Fruit fly (Drosophila melanogaster) whole organism, embryonic: Measurements from ENCODE around the gene Oatp74D.
A peak's percentile ranks its signal among the peaks of the same experiment; 100 is the strongest.

Source experiments
- Adf1 ChIP-seq: fragments of 200-800 bp; sonication (Bioruptor generic); IDR thresholded peaks from 2 replicates; pipeline ENCODE4 v1.3.6; 2022; ENCODE audit warnings: missing biosample characterization, missing genetic modification characterization
- Aef1 ChIP-seq: fragments of 200-800 bp; sonication (Bioruptor generic); IDR thresholded peaks from 3 replicates; pipeline ENCODE4 v1.3.6; 2022; ENCODE audit warnings: missing biosample characterization, missing genetic modification characterization
- BEAF-32 ChIP-seq: fragments of 200-800 bp; sonication (Bioruptor generic); optimal IDR thresholded peaks from 3 replicates; lab custom pipeline; 2017; ENCODE audit warnings: missing biosample characterization, missing genetic modification characterization, mild to moderate bottlenecking, moderate library complexity, missing genetic modification reagents
- CG11560 ChIP-seq: fragments of 200-800 bp; sonication (Bioruptor generic); IDR thresholded peaks from 3 replicates; pipeline ENCODE4 v1.3.6; 2022; ENCODE audit warnings: missing biosample characterization, missing genetic modification characterization
- CG12299 ChIP-seq: fragments of 200-800 bp; sonication (Bioruptor generic); optimal IDR thresholded peaks from 2 replicates; lab custom pipeline; 2018; ENCODE audit warnings: missing biosample characterization, mild to moderate bottlenecking, missing genetic modification characterization
- CG12744 ChIP-seq: fragments of 200-800 bp; sonication (Bioruptor generic); optimal IDR thresholded peaks from 2 replicates; lab custom pipeline; 2016; ENCODE audit warnings: missing biosample characterization, missing genetic modification characterization
- CG15514 ChIP-seq: fragments of 200-800 bp; sonication (Bioruptor generic); optimal IDR thresholded peaks from 3 replicates; lab custom pipeline; 2017; ENCODE audit warnings: missing biosample characterization, missing genetic modification characterization, mild to moderate bottlenecking, moderate library complexity, missing genetic modification reagents
- CG2712 ChIP-seq: fragments of 200-800 bp; optimal IDR thresholded peaks from 3 replicates; lab custom pipeline; 2019; ENCODE audit warnings: missing biosample characterization, mild to moderate bottlenecking, missing genetic modification characterization, moderate library complexity
- CG30020 ChIP-seq: fragments of 200-800 bp; optimal IDR thresholded peaks from 2 replicates; lab custom pipeline; 2019; ENCODE audit warnings: missing biosample characterization, mild to moderate bottlenecking, missing genetic modification characterization, moderate library complexity
- CG4282 ChIP-seq: fragments of 200-800 bp; sonication (Bioruptor generic); optimal IDR thresholded peaks from 2 replicates; lab custom pipeline; 2016; ENCODE audit warnings: missing biosample characterization, missing genetic modification characterization
- CG6791 ChIP-seq: fragments of 200-800 bp; sonication (Bioruptor generic); IDR thresholded peaks from 3 replicates; pipeline ENCODE4 v1.3.6; 2022; ENCODE audit warnings: missing biosample characterization, missing genetic modification characterization; ENCODE audit not compliant: partially characterized antibody
- CG7928 ChIP-seq: fragments of 200-800 bp; sonication (Bioruptor generic); optimal IDR thresholded peaks from 2 replicates; lab custom pipeline; 2017; ENCODE audit warnings: missing biosample characterization, mild to moderate bottlenecking, missing genetic modification characterization
- CG8359 ChIP-seq: fragments of 200-800 bp; sonication (Bioruptor generic); optimal IDR thresholded peaks from 2 replicates; lab custom pipeline; 2017; ENCODE audit warnings: missing biosample characterization, mild to moderate bottlenecking, missing genetic modification characterization, borderline replicate concordance
- CG8944 ChIP-seq: fragments of 200-800 bp; sonication (Bioruptor generic); optimal IDR thresholded peaks from 3 replicates; lab custom pipeline; 2016; ENCODE audit warnings: missing biosample characterization, missing genetic modification characterization
- Camta ChIP-seq: fragments of 200-800 bp; sonication (Bioruptor generic); optimal IDR thresholded peaks from 2 replicates; lab custom pipeline; 2016; ENCODE audit warnings: missing biosample characterization, missing genetic modification characterization
- Dbx ChIP-seq: fragments of 200-800 bp; sonication (Bioruptor generic); IDR thresholded peaks from 3 replicates; pipeline ENCODE4 v1.3.6; 2022; ENCODE audit warnings: missing biosample characterization, missing genetic modification characterization
- Deaf1 ChIP-seq: fragments of 200-800 bp; optimal IDR thresholded peaks from 3 replicates; lab custom pipeline; 2019; ENCODE audit warnings: missing biosample characterization, mild to moderate bottlenecking, missing genetic modification characterization, moderate library complexity
- Ets97D ChIP-seq: fragments of 200-800 bp; sonication (Bioruptor generic); optimal IDR thresholded peaks from 3 replicates; lab custom pipeline; 2016; ENCODE audit warnings: missing biosample characterization, missing genetic modification characterization
- Hr78 ChIP-seq, 2 experiments: fragments of 200-800 bp in 1 of 2; fragments of >200 bp in 1 of 2; sonication (Bioruptor generic) in 1 of 2; optimal IDR thresholded peaks; 2 replicates each; lab custom pipeline; 2017 to 2019; ENCODE audit warnings: missing biosample characterization in 2 of 2, missing genetic modification characterization in 2 of 2, mild to moderate bottlenecking in 1 of 2, moderate library complexity in 1 of 2
- Hsf ChIP-seq: fragments of 200-800 bp; sonication (Bioruptor generic); optimal IDR thresholded peaks from 3 replicates; lab custom pipeline; 2016; ENCODE audit warnings: missing biosample characterization, missing genetic modification characterization
- Mrtf ChIP-seq: fragments of 200-800 bp; sonication (Bioruptor generic); IDR thresholded peaks from 3 replicates; pipeline ENCODE4 v1.3.6; 2022; ENCODE audit warnings: missing biosample characterization, missing genetic modification characterization
- Scr ChIP-seq: fragments of 200-800 bp; sonication (Bioruptor generic); IDR thresholded peaks from 2 replicates; pipeline ENCODE4 v1.3.6; 2022; ENCODE audit warnings: missing biosample characterization, missing genetic modification characterization; ENCODE audit not compliant: partially characterized antibody
- Spps ChIP-seq: fragments of 200-800 bp; sonication (Bioruptor generic); optimal IDR thresholded peaks from 2 replicates; lab custom pipeline; 2018; ENCODE audit warnings: missing biosample characterization, mild to moderate bottlenecking, missing genetic modification characterization
- Sry-δ ChIP-seq: fragments of 200-800 bp; sonication (Bioruptor generic); optimal IDR thresholded peaks from 2 replicates; lab custom pipeline; 2016; ENCODE audit warnings: missing biosample characterization, missing genetic modification characterization
- bigmax ChIP-seq: fragments of 200-800 bp; sonication (Bioruptor generic); optimal IDR thresholded peaks from 2 replicates; lab custom pipeline; 2018; ENCODE audit warnings: missing biosample characterization, mild to moderate bottlenecking, missing genetic modification characterization
- caup ChIP-seq: fragments of 200-800 bp; sonication (Bioruptor generic); optimal IDR thresholded peaks from 3 replicates; lab custom pipeline; 2017; ENCODE audit warnings: missing biosample characterization, mild to moderate bottlenecking, missing genetic modification characterization, moderate library complexity; ENCODE audit not compliant: severe bottlenecking
- cg ChIP-seq: fragments of 200-800 bp; sonication (Bioruptor generic); optimal IDR thresholded peaks from 3 replicates; lab custom pipeline; 2019; ENCODE audit warnings: missing biosample characterization, mild to moderate bottlenecking, missing genetic modification characterization, moderate library complexity
- emc ChIP-seq: fragments of 200-800 bp; sonication (Bioruptor generic); optimal IDR thresholded peaks from 2 replicates; lab custom pipeline; 2016; ENCODE audit warnings: missing biosample characterization, missing genetic modification characterization
- en ChIP-seq: fragments of 200-800 bp; sonication (Bioruptor generic); optimal IDR thresholded peaks from 2 replicates; lab custom pipeline; 2016; ENCODE audit warnings: missing biosample characterization, missing genetic modification characterization
- lbe ChIP-seq: fragments of 200-800 bp; sonication (Bioruptor generic); optimal IDR thresholded peaks from 2 replicates; lab custom pipeline; 2016; ENCODE audit warnings: missing biosample characterization, mild to moderate bottlenecking, missing genetic modification characterization
- lov ChIP-seq, 2 experiments: fragments of 200-800 bp in 1 of 2; fragments of >200 bp in 1 of 2; sonication (Bioruptor generic) in 1 of 2; IDR thresholded peaks in 1 of 2; optimal IDR thresholded peaks in 1 of 2; 2 replicates in 1 of 2; 3 replicates in 1 of 2; pipeline versions ENCODE4 v1.3.6 to Lab custom; 2017 to 2022; ENCODE audit warnings: missing biosample characterization in 1 of 2, missing genetic modification characterization in 1 of 2
- org-1 ChIP-seq: fragments of 200-800 bp; sonication (Bioruptor generic); optimal IDR thresholded peaks from 2 replicates; lab custom pipeline; 2017; ENCODE audit warnings: missing biosample characterization, missing genetic modification characterization
- otp ChIP-seq: fragments of 200-800 bp; sonication (Bioruptor generic); IDR thresholded peaks from 3 replicates; pipeline ENCODE4, ENCODE4 v1.3.6; 2022; ENCODE audit warnings: missing biosample characterization, missing genetic modification characterization
- pb ChIP-seq: fragments of 200-800 bp; sonication (Bioruptor generic); optimal IDR thresholded peaks from 3 replicates; lab custom pipeline; 2016; ENCODE audit warnings: missing biosample characterization, missing genetic modification characterization
- pho ChIP-seq: fragments of 200-800 bp; sonication (Bioruptor generic); optimal IDR thresholded peaks from 2 replicates; lab custom pipeline; 2016; ENCODE audit warnings: missing biosample characterization, missing genetic modification characterization
- rib ChIP-seq: fragments of 200-800 bp; sonication (Bioruptor generic); IDR thresholded peaks from 2 replicates; pipeline ENCODE4 v1.3.6; 2022; ENCODE audit warnings: missing biosample characterization, missing genetic modification characterization
- row ChIP-seq: fragments of 200-800 bp; sonication (Bioruptor generic); IDR thresholded peaks from 3 replicates; pipeline ENCODE4 v1.3.6; 2022; ENCODE audit warnings: missing biosample characterization, missing genetic modification characterization
- run ChIP-seq: fragments of 200-800 bp; sonication (Bioruptor generic); optimal IDR thresholded peaks from 3 replicates; lab custom pipeline; 2018; ENCODE audit warnings: missing biosample characterization, mild to moderate bottlenecking, missing genetic modification characterization
- sd ChIP-seq: fragments of 200-800 bp; sonication (Bioruptor generic); optimal IDR thresholded peaks from 3 replicates; lab custom pipeline; 2018; ENCODE audit warnings: missing biosample characterization, mild to moderate bottlenecking, missing genetic modification characterization, moderate library complexity
- sisA ChIP-seq: fragments of 200-800 bp; sonication (Bioruptor generic); IDR thresholded peaks from 2 replicates; pipeline ENCODE4 v1.3.6; 2022; ENCODE audit warnings: missing biosample characterization, missing genetic modification characterization
- slbo ChIP-seq: fragments of 200-800 bp; sonication (Bioruptor generic); IDR thresholded peaks from 2 replicates; pipeline ENCODE4 v1.3.6; 2022; ENCODE audit warnings: missing biosample characterization, missing genetic modification characterization
- sob ChIP-seq: fragments of 200-800 bp; sonication (Bioruptor generic); IDR thresholded peaks from 2 replicates; pipeline ENCODE4 v1.3.6; 2022; ENCODE audit warnings: missing biosample characterization, missing genetic modification characterization
- sqz ChIP-seq: fragments of 200-800 bp; sonication (Bioruptor generic); optimal IDR thresholded peaks from 3 replicates; lab custom pipeline; 2018; ENCODE audit warnings: missing biosample characterization, mild to moderate bottlenecking, missing genetic modification characterization
- sug ChIP-seq: fragments of 200-800 bp; optimal IDR thresholded peaks from 2 replicates; lab custom pipeline; 2019; ENCODE audit warnings: missing biosample characterization, mild to moderate bottlenecking, missing genetic modification characterization, moderate library complexity
- tup ChIP-seq: fragments of 200-800 bp; sonication (Bioruptor generic); optimal IDR thresholded peaks from 2 replicates; lab custom pipeline; 2016; ENCODE audit warnings: missing biosample characterization, mild to moderate bottlenecking, missing genetic modification characterization, moderate library complexity
- zf30C ChIP-seq: fragments of 200-800 bp; sonication (Bioruptor generic); optimal IDR thresholded peaks from 3 replicates; lab custom pipeline; 2018; ENCODE audit warnings: missing biosample characterization, mild to moderate bottlenecking, missing genetic modification characterization
- zfh1 ChIP-seq: fragments of 200-800 bp; sonication (Bioruptor generic); IDR thresholded peaks from 3 replicates; pipeline ENCODE4 v1.3.6; 2022; ENCODE audit warnings: missing biosample characterization, missing genetic modification characterization
- zfh2 ChIP-seq: fragments of 200-800 bp; sonication (Bioruptor generic); optimal IDR thresholded peaks from 2 replicates; lab custom pipeline; 2016; ENCODE audit warnings: missing biosample characterization, missing genetic modification characterization

Gene Oatp74D

DNA sequence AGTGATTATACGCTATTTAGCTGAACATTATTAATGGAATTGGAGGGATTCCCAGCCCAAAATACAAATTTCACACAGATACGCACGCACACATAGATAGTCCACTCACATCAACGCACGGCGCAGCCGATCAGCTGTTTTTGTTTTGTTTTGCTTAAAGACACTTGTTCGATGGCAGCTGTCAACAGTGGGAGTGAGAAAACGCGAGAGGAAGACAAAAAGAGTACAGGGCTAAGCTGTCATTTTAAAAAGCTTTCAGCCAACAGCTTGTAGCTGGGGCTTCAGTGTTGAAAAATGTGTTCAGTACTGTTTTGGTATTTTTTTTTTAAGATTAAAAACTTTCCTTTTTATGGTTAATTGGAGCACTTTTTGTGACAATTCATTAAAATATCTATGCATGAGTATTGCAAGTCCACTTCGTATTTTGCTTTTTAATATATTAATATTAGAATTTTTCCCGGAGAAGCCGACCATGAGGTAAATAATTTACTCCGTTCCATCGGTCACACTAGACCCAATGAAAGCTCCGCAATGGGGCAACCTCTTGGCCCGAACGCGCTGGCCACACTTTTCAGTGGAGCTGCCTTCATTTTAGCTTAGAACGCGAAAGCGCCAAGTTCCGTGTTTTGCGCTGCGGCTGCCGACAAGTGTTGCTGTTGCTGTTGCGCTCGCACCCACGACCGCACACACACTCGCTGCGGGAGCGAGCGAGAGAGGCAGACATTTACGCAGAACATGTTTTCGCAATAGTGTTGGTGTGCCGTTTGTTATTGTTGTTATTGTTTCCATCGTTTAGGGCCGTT lies 46.2 kb downstream of the Oatp74D start (continued):
- TF ChIP-seq CG12299 (tag; lab: Kevin White, UChicago), result no peak
- TF ChIP-seq sqz, result peak; percentile 17
- TF ChIP-seq caup (GFP tag; lab: Kevin White, UChicago), result peak; percentile 61
- no peak for TF ChIP-seq Mrtf (GFP tag; lab: Robert Waterston, UW)
- no peak for TF ChIP-seq Spps (tag; lab: Kevin White, UChicago)
- peak; percentile 58 for TF ChIP-seq Hsf (GFP tag; lab: Kevin White, UChicago)
- peak; percentile 87 for TF ChIP-seq cg (GFP tag; lab: Kevin White, UChicago)
- TF ChIP-seq CG12744, result no peak
- peak; percentile 45; the same call in 2 of the 3 replicates for TF ChIP-seq Dbx (GFP tag; lab: Robert Waterston, UW)
- peak; percentile 91 for TF ChIP-seq rib
- no peak for TF ChIP-seq CG11560
- no peak for TF ChIP-seq CG4282 (GFP tag; lab: Kevin White, UChicago)
- TF ChIP-seq CG6791, result no peak
- TF ChIP-seq emc (GFP tag; lab: Kevin White, UChicago), result peak; percentile 14
- TF ChIP-seq en (GFP tag; lab: Kevin White, UChicago), result no peak
- TF ChIP-seq CG8944 (GFP tag; lab: Kevin White, UChicago), result no peak
- TF ChIP-seq Scr (GFP tag; lab: Robert Waterston, UW), result peak; percentile 30; the same call in 1 of the 2 replicates
- TF ChIP-seq sisA (GFP tag; lab: Robert Waterston, UW), result peak; percentile 30; the same call in 1 of the 2 replicates
- TF ChIP-seq CG30020 (tag; lab: Kevin White, UChicago), result no peak
- peak; percentile 26 for TF ChIP-seq bigmax (GFP tag; lab: Kevin White, UChicago)
- peak; percentile 85 for TF ChIP-seq CG7928 (GFP tag; lab: Kevin White, UChicago)
- peak; percentile 68 for TF ChIP-seq row (GFP tag; lab: Robert Waterston, UW)
- peak; percentile 31 for TF ChIP-seq pho
- TF ChIP-seq slbo (GFP tag; lab: Robert Waterston, UW), result peak; percentile 64
- TF ChIP-seq Ets97D (GFP tag; lab: Kevin White, UChicago), result peak; percentile 89
- TF ChIP-seq tup (GFP tag; lab: Kevin White, UChicago), result peak; percentile 12
- TF ChIP-seq Hr78 (GFP tag; optimal IDR thresholded peaks at IDR 0.05; lab: Kevin White, UChicago), result no peak
- TF ChIP-seq lbe, result peak; percentile 77
- peak; percentile 44; the same call in 1 of the 3 replicates for TF ChIP-seq otp (GFP tag; lab: Robert Waterston, UW)
- peak; percentile 59; the same call in 1 of the 2 replicates for TF ChIP-seq sob
- no peak for TF ChIP-seq CG8359 (GFP tag; lab: Kevin White, UChicago)
- no peak for TF ChIP-seq run (tag; lab: Kevin White, UChicago)
- no peak for TF ChIP-seq Sry-δ (GFP tag; lab: Kevin White, UChicago)
- TF ChIP-seq sug (tag; lab: Kevin White, UChicago), result peak; percentile 75
- TF ChIP-seq lov (optimal IDR thresholded peaks at IDR 0.05; lab: Kevin White, UChicago), result no peak
- no peak for TF ChIP-seq lov (GFP tag; IDR thresholded peaks at IDR 0.05; lab: Robert Waterston, UW)
- no peak for TF ChIP-seq org-1
- peak; percentile 40; the same call in 2 of the 3 replicates for TF ChIP-seq zfh1 (GFP tag; lab: Robert Waterston, UW)
- TF ChIP-seq Adf1 (GFP tag; lab: Robert Waterston, UW), result peak; percentile 56
- peak; percentile 47 for TF ChIP-seq zfh2
- TF ChIP-seq CG15514 (GFP tag; lab: Kevin White, UChicago), result peak; percentile 73
- TF ChIP-seq Deaf1, result peak; percentile 51
- no peak for TF ChIP-seq Camta (GFP tag; lab: Kevin White, UChicago)
- TF ChIP-seq sd, result peak; percentile 57
- peak; percentile 51 for TF ChIP-seq CG2712 (tag; lab: Kevin White, UChicago)
- TF ChIP-seq Aef1 (GFP tag; lab: Robert Waterston, UW), result peak; percentile 70
- TF ChIP-seq pb, result no peak
- no peak for TF ChIP-seq zf30C
- peak; percentile 31 for TF ChIP-seq BEAF-32 (GFP tag; lab: Kevin White, UChicago)
